Worm (Caenorhabditis elegans) whole organism, L4/young adult: Measurements from ENCODE around the gene B0454.8.
"Not testable (repeated sequence)": the region's sequence is repeated elsewhere in the genome, so short reads cannot be mapped to it uniquely, and the experiment has no call there.

Source experiments
- W03F9.2 ChIP-seq: fragments of 150-350 bp; optimal IDR thresholded peaks from 2 replicates; lab custom pipeline; 2014; ENCODE audit warnings: missing biosample characterization, missing genetic modification characterization
- dao-5 ChIP-seq: sonication (generic microtip); optimal IDR thresholded peaks from 2 replicates; lab custom pipeline; 2016; ENCODE audit warnings: missing genotype, missing genetic modification characterization, moderate library complexity, missing compliant biosample characterization
- him-1 ChIP-seq: sonication (generic microtip); optimal IDR thresholded peaks from 2 replicates; lab custom pipeline; 2016; ENCODE audit warnings: missing genotype, missing genetic modification reagents, missing genetic modification characterization, missing compliant biosample characterization

Gene B0454.8

DNA sequence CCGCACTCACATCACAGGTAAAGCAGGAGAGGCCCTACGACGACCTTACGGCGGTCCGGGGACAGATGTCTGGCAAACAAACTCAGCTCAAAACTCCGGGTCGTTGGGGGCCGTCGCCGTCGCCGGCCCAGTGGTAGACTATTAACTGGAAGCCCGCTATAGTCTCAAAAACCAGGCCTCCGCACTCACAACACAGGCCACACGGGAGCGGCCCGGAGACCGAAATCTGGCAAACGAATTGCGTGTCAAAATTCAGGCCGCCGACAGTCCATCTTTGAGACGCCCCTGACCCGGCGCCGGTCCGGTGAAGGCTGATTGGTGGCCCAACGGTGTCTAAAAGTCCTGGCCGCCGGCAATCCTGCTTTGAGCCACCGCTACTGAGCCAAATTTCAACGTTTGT is 2.2 kb upstream of the B0454.8 start:
- TF ChIP-seq him-1 (tag; lab: Kevin White, UChicago) (no peak), dao-5 (tag; lab: Kevin White, UChicago) (no peak), W03F9.2 (tag; lab: Kevin White, UChicago) (no peak)

DNA sequence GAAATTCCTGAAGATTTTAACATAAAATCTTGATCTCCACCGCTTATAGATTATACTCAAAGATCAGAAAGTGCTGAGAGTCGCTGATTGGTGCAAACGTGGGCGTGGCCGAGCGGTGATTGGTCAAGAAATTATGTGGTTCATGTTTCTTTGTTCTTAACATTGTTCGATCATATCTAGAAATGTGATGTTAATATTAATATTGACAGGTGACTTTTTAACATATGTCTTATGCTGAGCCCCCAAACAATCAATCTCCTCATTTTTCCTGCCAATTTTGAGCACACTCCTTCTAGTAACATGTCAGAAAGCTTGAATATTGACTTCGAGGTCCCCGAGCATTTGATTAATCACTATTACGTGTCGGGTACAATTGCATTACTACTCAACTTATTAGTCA is 765 bp upstream of the B0454.8 start, which contains the start of gene sri-29:
Gene sri-29 (plus strand): TSS at position 301 of the 400 bp plus-strand sequence.
- TF ChIP-seq W03F9.2 (tag; lab: Kevin White, UChicago), result no peak
- no peak for TF ChIP-seq dao-5 (tag; lab: Kevin White, UChicago)
- no peak for TF ChIP-seq him-1 (tag; lab: Kevin White, UChicago)

DNA sequence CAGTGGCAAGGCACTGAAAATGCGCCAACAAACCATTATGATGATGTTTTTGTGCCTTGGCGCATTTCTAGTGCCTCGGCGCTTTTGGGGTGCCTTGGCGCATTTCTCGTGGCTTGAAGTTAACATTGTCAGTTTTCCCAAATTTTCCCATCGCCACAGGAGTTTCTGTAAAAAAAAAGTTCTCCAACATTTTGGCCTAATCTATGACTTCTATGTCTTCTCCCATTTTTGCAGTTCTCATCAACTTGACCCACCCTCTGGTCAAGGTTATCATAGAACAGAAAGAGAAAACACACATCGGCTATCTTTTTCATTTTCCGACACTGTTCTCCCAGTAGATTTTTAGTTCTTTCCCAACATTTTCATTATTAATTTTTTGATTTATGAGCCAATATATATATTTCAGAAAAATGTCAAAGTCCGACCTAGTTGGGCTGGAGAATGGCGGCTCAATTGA is 4.8 kb downstream of the B0454.8 start, which contains the start of the genes B0454.26 and B0454.5:
Gene B0454.26 (minus strand): TSS at position 101 of the 457 bp plus-strand sequence.
Gene B0454.5 (plus strand): TSS at position 407 of the 457 bp plus-strand sequence.
- no peak for TF ChIP-seq him-1 (tag; lab: Kevin White, UChicago)
- no peak for TF ChIP-seq dao-5 (tag; lab: Kevin White, UChicago)
- TF ChIP-seq W03F9.2 (tag; lab: Kevin White, UChicago), result no peak

DNA sequence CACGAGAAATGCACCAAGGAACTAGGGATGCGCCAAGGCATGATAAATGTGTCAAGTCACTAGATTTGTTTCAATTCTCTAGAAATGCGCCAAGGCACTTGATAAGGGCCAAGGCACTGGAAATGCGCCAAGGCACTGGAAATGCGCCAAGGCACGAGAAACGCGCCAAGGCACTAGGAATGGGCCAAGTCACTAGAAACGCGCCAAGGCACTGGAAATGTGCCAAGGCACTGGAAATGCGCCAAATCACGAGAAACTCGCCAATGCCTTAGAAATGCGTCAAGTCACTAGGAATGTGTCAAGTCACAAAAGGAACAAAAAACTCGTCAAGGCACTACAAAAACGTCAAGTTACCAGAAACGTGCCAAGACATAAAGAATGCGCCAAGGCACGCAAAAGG is 6.9 kb downstream of the B0454.8 start:
- TF ChIP-seq him-1 (tag; lab: Kevin White, UChicago), result no peak
- no peak for TF ChIP-seq dao-5 (tag; lab: Kevin White, UChicago)

DNA sequence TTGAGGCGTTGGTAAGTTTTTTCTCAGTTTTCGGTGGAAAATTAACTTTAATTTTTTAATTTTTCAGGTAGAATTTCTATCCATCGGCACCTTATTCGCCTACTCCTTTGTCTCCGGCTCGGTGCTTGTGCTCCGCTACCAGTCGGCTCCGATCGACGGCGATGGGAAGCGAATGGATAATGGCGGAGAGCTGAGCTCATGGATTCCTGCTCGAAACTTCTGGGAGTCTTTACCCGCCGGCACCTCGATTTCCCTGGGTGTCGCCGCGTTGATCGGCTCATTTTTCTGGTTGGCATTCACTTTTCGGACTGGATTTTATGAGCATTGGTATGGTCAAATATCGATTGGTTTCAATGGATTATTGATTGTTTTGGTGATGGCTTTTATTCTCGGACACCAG is 8.3 kb downstream of the B0454.8 start:
- TF ChIP-seq dao-5 (tag; lab: Kevin White, UChicago) (no peak), W03F9.2 (tag; lab: Kevin White, UChicago) (no peak), him-1 (tag; lab: Kevin White, UChicago) (no peak)

DNA sequence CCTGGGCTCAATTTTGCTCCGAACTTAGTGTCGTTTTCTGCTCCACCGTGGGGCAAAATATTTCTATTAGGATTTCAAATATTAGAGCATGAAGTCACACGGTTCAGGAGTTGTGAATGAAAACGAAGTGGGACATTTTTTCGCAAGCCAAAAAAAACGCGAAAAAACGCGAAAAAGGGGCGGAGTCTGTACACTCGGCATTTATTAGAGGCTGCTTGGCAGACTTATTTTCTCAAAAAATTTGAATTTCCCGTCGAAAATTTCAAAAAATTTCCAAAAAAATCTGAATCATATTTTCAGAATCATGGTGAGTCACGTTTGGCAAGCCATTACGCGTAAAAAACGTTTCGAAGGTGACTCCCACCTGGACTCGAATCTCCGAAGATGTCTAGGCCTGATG is 10.8 kb downstream of the B0454.8 start, which contains the start of gene B0454.6:
Gene B0454.6 (plus strand): TSS at position 301 of the 400 bp plus-strand sequence.
- not testable (repeated sequence) for TF ChIP-seq him-1, dao-5, W03F9.2 (tag; lab: Kevin White, UChicago)

DNA sequence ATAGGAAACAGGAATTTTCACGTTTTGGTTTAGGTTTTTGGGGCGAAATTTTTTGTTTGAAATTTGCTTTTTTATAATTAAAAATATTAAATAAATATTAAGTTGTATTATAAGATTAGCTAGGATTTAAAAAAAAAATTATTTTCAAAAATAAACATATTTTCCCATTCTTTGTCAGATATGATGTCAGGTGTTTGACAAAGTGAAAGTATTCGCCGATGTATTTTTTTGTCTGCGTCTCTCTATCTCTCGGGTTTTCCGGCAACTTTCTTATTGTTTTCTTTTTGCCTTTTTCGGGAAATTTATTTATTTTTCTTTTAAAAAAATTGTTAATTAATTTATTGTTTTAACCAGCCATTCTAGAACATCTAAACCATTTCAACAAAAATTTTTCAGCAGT is 12.8 kb downstream of the B0454.8 start:
- TF ChIP-seq him-1 (tag; lab: Kevin White, UChicago) (no peak), dao-5 (tag; lab: Kevin White, UChicago) (no peak), W03F9.2 (tag; lab: Kevin White, UChicago) (no peak)

DNA sequence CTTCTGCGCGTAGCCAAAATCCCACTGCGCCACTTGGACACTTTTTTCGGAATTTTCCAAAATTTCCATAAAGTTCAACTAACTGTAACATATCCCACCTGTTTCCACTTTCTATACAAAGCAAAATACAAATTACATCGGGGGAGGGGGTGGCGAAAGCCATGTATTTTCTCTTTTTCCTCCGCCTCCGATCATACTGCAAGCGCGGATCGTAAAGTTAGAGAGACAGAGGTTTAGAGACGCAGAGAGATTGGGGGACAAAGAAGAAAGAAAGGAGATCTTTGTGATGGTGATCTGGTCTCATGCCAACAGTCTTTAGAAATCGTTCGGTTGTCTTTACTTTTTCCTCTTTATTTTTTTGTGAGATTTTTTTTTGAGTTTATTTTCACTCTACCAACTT is 15.0 kb downstream of the B0454.8 start:
- TF ChIP-seq him-1 (tag; lab: Kevin White, UChicago) (no peak), dao-5 (tag; lab: Kevin White, UChicago) (no peak), W03F9.2 (tag; lab: Kevin White, UChicago) (no peak)

DNA sequence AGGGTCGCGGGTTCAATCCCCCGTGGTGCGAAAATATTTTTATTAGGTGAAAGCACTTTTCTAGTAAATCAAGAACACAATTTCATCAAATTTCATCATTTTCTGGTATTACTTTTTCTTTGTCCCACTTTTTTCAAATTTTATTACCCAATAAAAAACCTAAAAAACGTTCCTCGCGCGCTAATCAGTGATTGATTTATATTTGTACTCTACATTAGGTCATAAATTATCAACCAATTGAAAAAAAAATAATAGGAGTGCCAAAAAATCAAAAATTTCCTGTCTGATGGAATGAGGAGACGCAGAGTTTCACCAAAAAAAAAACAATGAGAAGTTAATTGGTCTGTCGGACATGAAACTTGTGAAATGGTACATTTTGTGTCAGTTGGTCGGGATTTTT is 18.6 kb downstream of the B0454.8 start:
- no peak for TF ChIP-seq W03F9.2 (tag; lab: Kevin White, UChicago)
- TF ChIP-seq dao-5 (tag; lab: Kevin White, UChicago), result no peak

DNA sequence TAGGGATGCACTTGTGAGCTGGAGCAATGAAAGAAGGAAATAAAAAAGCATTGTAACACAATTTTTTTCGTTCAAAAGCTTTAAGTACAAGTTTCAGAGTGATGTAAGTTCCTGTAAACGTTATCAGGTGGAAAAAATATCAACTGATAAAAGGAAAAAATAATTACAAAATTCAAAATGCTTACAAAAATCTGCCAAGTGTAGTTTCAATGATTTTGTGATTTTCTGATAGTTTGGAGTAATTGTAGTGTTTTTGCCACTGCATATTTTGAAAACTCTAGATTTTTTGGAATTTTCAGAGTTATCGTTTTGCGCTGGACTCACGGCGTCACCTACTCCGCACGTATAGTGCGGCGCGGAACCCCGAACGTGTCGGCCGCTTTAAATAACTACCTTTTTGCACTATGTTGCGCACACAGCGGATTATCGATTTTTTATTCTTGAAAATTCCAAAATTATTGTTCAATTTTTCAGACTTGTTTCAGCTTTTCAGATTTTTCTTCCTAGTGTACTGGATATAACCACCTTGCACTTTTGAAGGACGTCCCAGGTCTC is 19.8 kb downstream of the B0454.8 start, which contains the start of gene clec-2:
Gene clec-2 (minus strand): TSS at position 51 of the 555 bp plus-strand sequence.
- TF ChIP-seq him-1 (tag; lab: Kevin White, UChicago) (no peak), dao-5 (tag; lab: Kevin White, UChicago) (no peak), W03F9.2 (tag; lab: Kevin White, UChicago) (no peak)

DNA sequence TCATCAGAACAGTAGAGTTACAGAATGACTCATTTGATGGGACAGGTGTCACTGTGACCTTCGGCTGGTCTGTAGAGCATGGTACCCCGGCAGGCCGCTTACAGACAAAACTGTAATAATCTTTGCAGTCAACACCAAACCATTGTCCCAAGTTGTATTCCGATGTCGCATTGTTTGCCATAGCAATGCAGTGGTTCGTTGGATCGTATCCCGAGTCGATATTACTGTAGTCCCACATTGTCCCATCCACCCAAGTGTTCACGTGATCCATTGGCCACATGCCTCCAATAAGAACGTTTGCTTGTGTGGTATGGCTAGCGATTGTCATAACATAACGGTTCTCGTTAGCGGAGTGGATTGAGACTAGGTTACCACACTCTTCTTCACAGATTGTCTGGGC is 22.4 kb downstream of the B0454.8 start:
- TF ChIP-seq W03F9.2 (tag; lab: Kevin White, UChicago), result no peak
- no peak for TF ChIP-seq dao-5 (tag; lab: Kevin White, UChicago)
- no peak for TF ChIP-seq him-1 (tag; lab: Kevin White, UChicago)

DNA sequence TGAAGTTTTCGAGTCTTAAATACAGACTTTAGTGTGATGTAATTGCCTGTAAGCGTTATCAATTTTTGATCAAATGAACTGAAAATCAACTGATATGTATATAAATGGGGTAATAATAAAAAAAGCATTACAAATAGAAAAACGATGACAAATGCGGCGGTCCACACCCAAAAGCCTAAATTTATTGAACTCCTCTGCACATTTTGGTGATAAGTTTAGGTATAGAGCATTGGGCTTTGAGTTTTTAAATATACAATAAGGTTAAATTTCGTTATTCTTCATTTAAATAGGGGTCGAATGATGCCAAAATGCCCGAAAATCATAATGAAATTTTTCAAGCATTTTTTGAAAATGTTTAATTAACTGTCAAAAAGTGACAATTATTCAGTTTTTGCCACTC is 23.5 kb downstream of the B0454.8 start, which contains the start of gene clec-3:
Gene clec-3 (minus strand): TSS at position 101 of the 400 bp plus-strand sequence.
- TF ChIP-seq dao-5 (tag; lab: Kevin White, UChicago) (no peak), W03F9.2 (tag; lab: Kevin White, UChicago) (no peak), him-1 (tag; lab: Kevin White, UChicago) (no peak)

DNA sequence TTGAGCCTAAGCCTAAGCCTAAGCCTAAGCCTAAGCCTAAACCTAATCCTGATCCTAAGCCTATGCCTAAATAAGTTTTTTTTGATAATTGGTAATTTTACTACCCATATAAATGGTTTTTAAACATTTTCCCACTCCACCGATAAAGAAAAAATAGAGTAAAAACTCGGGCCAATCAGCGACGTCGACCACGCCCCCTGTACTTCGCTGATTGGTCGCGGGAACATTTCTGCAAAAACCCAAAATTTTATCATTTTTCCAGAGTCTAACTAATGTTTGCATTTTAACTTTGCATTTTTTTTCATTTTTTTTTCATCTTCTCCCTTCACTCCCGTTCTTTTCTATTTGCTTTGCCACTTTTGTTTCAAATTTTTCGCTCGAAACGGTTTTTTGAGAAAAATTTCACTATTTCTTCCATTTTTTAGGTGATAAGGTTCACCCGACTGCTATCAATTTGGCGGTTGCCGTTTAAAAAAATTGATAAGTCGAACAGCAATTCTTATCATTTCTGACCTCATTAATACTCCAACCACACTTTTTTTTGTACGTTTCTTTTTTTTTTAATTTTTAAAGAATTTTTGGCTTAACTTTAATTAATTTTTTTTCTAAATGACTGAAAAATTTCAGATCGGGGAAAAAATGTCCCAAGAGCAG is 28.9 kb downstream of the B0454.8 start, which contains the start of gene C41H7.2:
Gene C41H7.2 (plus strand): TSS at position 622 of the 654 bp plus-strand sequence.
- no peak for TF ChIP-seq W03F9.2 (tag; lab: Kevin White, UChicago)
- no peak for TF ChIP-seq dao-5 (tag; lab: Kevin White, UChicago)
- no peak for TF ChIP-seq him-1 (tag; lab: Kevin White, UChicago)
